Worm (Caenorhabditis elegans) whole organism, young adult: ENCODE results near the gene T10F2.2.

Experiments
- B0035.1 ChIP-seq: sonication (generic microtip); optimal IDR thresholded peaks from 2 replicates; lab custom pipeline; 2016; ENCODE audit warnings: missing genetic modification characterization, mild to moderate bottlenecking, missing compliant biosample characterization, missing genotype, missing genetic modification reagents
- B0261.1 ChIP-seq: sonication (generic microtip); optimal IDR thresholded peaks from 2 replicates; lab custom pipeline; 2016; ENCODE audit warnings: mild to moderate bottlenecking, missing genetic modification characterization, moderate library complexity, missing compliant biosample characterization
- C06A6.2 ChIP-seq: fragments of 200-800 bp; sonication (Bioruptor generic); conservative IDR thresholded peaks from 2 replicates; pipeline ENCODE4 v1.3.6; 2022; ENCODE audit warnings: missing genetic modification characterization, missing compliant biosample characterization
- C17E4.6 ChIP-seq: fragments of 200-800 bp; sonication (Bioruptor generic); IDR thresholded peaks from 2 replicates; pipeline ENCODE4 v1.3.6; 2022; ENCODE audit warnings: missing genetic modification reagents, missing genetic modification characterization, missing compliant biosample characterization
- F22D6.2 ChIP-seq: sonication (generic microtip); optimal IDR thresholded peaks from 2 replicates; lab custom pipeline; 2016; ENCODE audit warnings: mild to moderate bottlenecking, missing genetic modification characterization, missing compliant biosample characterization
- F33H1.4 ChIP-seq: fragments of 200-800 bp; sonication (Bioruptor generic); IDR thresholded peaks from 2 replicates; pipeline ENCODE4 v1.3.6; 2022; ENCODE audit warnings: missing genetic modification reagents, missing genetic modification characterization, missing compliant biosample characterization
- F39B2.1 ChIP-seq: fragments of 200-800 bp; sonication (Bioruptor generic); IDR thresholded peaks from 2 replicates; pipeline ENCODE4 v1.3.6; 2022; ENCODE audit warnings: missing genetic modification reagents, missing genetic modification characterization, missing compliant biosample characterization
- F49E8.2 ChIP-seq: sonication (generic microtip); optimal IDR thresholded peaks from 3 replicates; lab custom pipeline; 2017; ENCODE audit warnings: missing genetic modification characterization, mild to moderate bottlenecking, missing compliant biosample characterization, antibody characterized with exemption, moderate library complexity; ENCODE audit not compliant: insufficient read depth
- F55B11.4 ChIP-seq: sonication (generic microtip); optimal IDR thresholded peaks from 2 replicates; lab custom pipeline; 2016; ENCODE audit warnings: missing compliant biosample characterization, missing genetic modification characterization, borderline replicate concordance; ENCODE audit not compliant: insufficient read depth
- F57A8.1 ChIP-seq: fragments of 200-800 bp; sonication (Bioruptor generic); optimal IDR thresholded peaks from 2 replicates; lab custom pipeline; 2018; ENCODE audit warnings: mild to moderate bottlenecking, missing genetic modification characterization, moderate library complexity, missing compliant biosample characterization
- K11D2.4 ChIP-seq: fragments of 200-800 bp; sonication (Bioruptor generic); IDR thresholded peaks from 2 replicates; pipeline ENCODE4 v1.3.6; 2022; ENCODE audit warnings: missing genetic modification reagents, missing genetic modification characterization, missing compliant biosample characterization
- Y53G8AR.9 ChIP-seq: fragments of 200-800 bp; sonication (Bioruptor generic); conservative IDR thresholded peaks from 2 replicates; pipeline ENCODE4 v1.3.6; 2022; ENCODE audit warnings: missing genetic modification reagents, missing genetic modification characterization, missing compliant biosample characterization
- Y56A3A.18 ChIP-seq: fragments of 200-800 bp; sonication (Bioruptor generic); IDR thresholded peaks from 2 replicates; pipeline ENCODE4 v1.3.6; 2022; ENCODE audit warnings: missing genetic modification reagents, missing genetic modification characterization, missing compliant biosample characterization
- akir-1 ChIP-seq: fragments of 200-800 bp; sonication (Bioruptor generic); optimal IDR thresholded peaks from 2 replicates; lab custom pipeline; 2018; ENCODE audit warnings: mild to moderate bottlenecking, missing genetic modification characterization, moderate library complexity, missing compliant biosample characterization
- aptf-2 ChIP-seq: fragments of 200-800 bp; sonication (Bioruptor generic); conservative IDR thresholded peaks from 2 replicates; pipeline ENCODE4 v1.3.6; 2022; ENCODE audit warnings: missing genetic modification reagents, missing genetic modification characterization, missing compliant biosample characterization
- athp-1 ChIP-seq: sonication (generic microtip); optimal IDR thresholded peaks from 2 replicates; lab custom pipeline; 2017; ENCODE audit warnings: mild to moderate bottlenecking, missing genetic modification characterization, missing compliant biosample characterization
- attf-3 ChIP-seq: fragments of 200-800 bp; sonication (Bioruptor generic); conservative IDR thresholded peaks from 2 replicates; pipeline ENCODE4 v1.3.6; 2022; ENCODE audit warnings: missing genetic modification reagents, missing genetic modification characterization, missing compliant biosample characterization
- cebp-1 ChIP-seq, 2 experiments: fragments of 200-800 bp in 1 of 2; sonication (Bioruptor generic) in 1 of 2; sonication (generic microtip) in 1 of 2; IDR thresholded peaks in 1 of 2; optimal IDR thresholded peaks in 1 of 2; 2 replicates each; pipeline versions ENCODE4 v1.3.6 to Lab custom; 2017 to 2022; ENCODE audit warnings: missing compliant biosample characterization in 2 of 2, missing genetic modification characterization in 2 of 2, mild to moderate bottlenecking in 1 of 2, missing genetic modification reagents in 1 of 2, moderate library complexity in 1 of 2
- ceh-40 ChIP-seq: fragments of 200-800 bp; sonication (Bioruptor generic); IDR thresholded peaks from 2 replicates; pipeline ENCODE4 v1.3.6; 2022; ENCODE audit warnings: missing genetic modification characterization, missing compliant biosample characterization
- ceh-58 ChIP-seq: fragments of 200-800 bp; sonication (Bioruptor generic); IDR thresholded peaks from 2 replicates; pipeline ENCODE4 v1.3.6; 2022; ENCODE audit warnings: missing genetic modification characterization, missing compliant biosample characterization
- ceh-91 ChIP-seq: fragments of 200-800 bp; sonication (Bioruptor generic); IDR thresholded peaks from 2 replicates; pipeline ENCODE4 v1.3.6; 2022; ENCODE audit warnings: missing genetic modification reagents, missing genetic modification characterization, missing compliant biosample characterization
- egl-18 ChIP-seq: fragments of 200-800 bp; sonication (Bioruptor generic); IDR thresholded peaks from 2 replicates; pipeline ENCODE4 v1.3.6; 2022; ENCODE audit warnings: missing genetic modification reagents, missing genetic modification characterization, missing compliant biosample characterization
- egl-44 ChIP-seq: fragments of 200-800 bp; sonication (Bioruptor generic); IDR thresholded peaks from 2 replicates; pipeline ENCODE4 v1.3.6; 2022; ENCODE audit warnings: missing genetic modification reagents, missing genetic modification characterization, missing compliant biosample characterization
- ekl-4 ChIP-seq: fragments of 200-800 bp; sonication (Bioruptor generic); IDR thresholded peaks from 2 replicates; pipeline ENCODE4 v1.3.6; 2022; ENCODE audit warnings: missing genetic modification reagents, missing genetic modification characterization, missing compliant biosample characterization
- gei-17 ChIP-seq: fragments of 200-800 bp; sonication (Bioruptor generic); optimal IDR thresholded peaks from 2 replicates; lab custom pipeline; 2018; ENCODE audit warnings: mild to moderate bottlenecking, missing genetic modification characterization, missing compliant biosample characterization
- hrde-1 ChIP-seq: sonication (generic microtip); optimal IDR thresholded peaks from 2 replicates; lab custom pipeline; 2016; ENCODE audit warnings: missing genetic modification characterization, mild to moderate bottlenecking, missing compliant biosample characterization, moderate library complexity, missing genotype, missing genetic modification reagents, borderline replicate concordance
- hsf-1 ChIP-seq: fragments of 200-800 bp; sonication (Bioruptor generic); IDR thresholded peaks from 2 replicates; pipeline ENCODE4 v1.3.6; 2022; ENCODE audit warnings: missing genetic modification reagents, missing genetic modification characterization, missing compliant biosample characterization
- lag-1 ChIP-seq: fragments of 200-800 bp; sonication (Bioruptor generic); IDR thresholded peaks from 2 replicates; pipeline ENCODE4 v1.3.6; 2022; ENCODE audit warnings: missing genetic modification reagents, missing genetic modification characterization, missing compliant biosample characterization
- let-607 ChIP-seq, 2 experiments: fragments of 200-800 bp in 1 of 2; sonication (Bioruptor generic) in 1 of 2; sonication (generic microtip) in 1 of 2; optimal IDR thresholded peaks; 2 replicates each; lab custom pipeline; 2016 to 2018; ENCODE audit warnings: mild to moderate bottlenecking in 2 of 2, missing compliant biosample characterization in 2 of 2, missing genetic modification characterization in 2 of 2, moderate library complexity in 2 of 2, missing genotype in 1 of 2
- lsy-27 ChIP-seq: sonication (generic microtip); optimal IDR thresholded peaks from 2 replicates; lab custom pipeline; 2017; ENCODE audit warnings: missing genetic modification characterization, mild to moderate bottlenecking, missing compliant biosample characterization, antibody characterized with exemption, missing genotype, borderline replicate concordance; ENCODE audit not compliant: insufficient read depth
- madf-6 ChIP-seq: fragments of 200-800 bp; sonication (Bioruptor generic); IDR thresholded peaks from 2 replicates; pipeline ENCODE4 v1.3.6; 2022; ENCODE audit warnings: missing genetic modification reagents, missing genetic modification characterization, missing compliant biosample characterization
- madf-8 ChIP-seq: fragments of 200-800 bp; sonication (Bioruptor generic); conservative IDR thresholded peaks from 2 replicates; pipeline ENCODE4 v1.3.6; 2022; ENCODE audit warnings: missing genetic modification reagents, missing genetic modification characterization, missing compliant biosample characterization
- mcd-1 ChIP-seq: fragments of 200-800 bp; sonication (Bioruptor generic); IDR thresholded peaks from 2 replicates; pipeline ENCODE4 v1.3.6; 2022; ENCODE audit warnings: missing genetic modification reagents, missing genetic modification characterization, missing compliant biosample characterization
- mxl-1 ChIP-seq: sonication (generic microtip); optimal IDR thresholded peaks from 2 replicates; lab custom pipeline; 2016; ENCODE audit warnings: missing genetic modification characterization, missing compliant biosample characterization
- nfya-1 ChIP-seq: sonication (generic microtip); optimal IDR thresholded peaks from 2 replicates; lab custom pipeline; 2017; ENCODE audit warnings: antibody characterized with exemption, missing compliant biosample characterization, missing genetic modification characterization, borderline replicate concordance; ENCODE audit not compliant: insufficient read depth
- nfya-2 ChIP-seq: fragments of 200-800 bp; sonication (Bioruptor generic); IDR thresholded peaks from 2 replicates; pipeline ENCODE4 v1.3.6; 2022; ENCODE audit warnings: missing genetic modification reagents, missing genetic modification characterization, missing compliant biosample characterization
- nhr-27 ChIP-seq: fragments of 200-800 bp; sonication (Bioruptor generic); optimal IDR thresholded peaks from 2 replicates; lab custom pipeline; 2018; ENCODE audit warnings: mild to moderate bottlenecking, missing genetic modification characterization, moderate library complexity, missing compliant biosample characterization
- nhr-80 ChIP-seq: sonication (generic microtip); optimal IDR thresholded peaks from 2 replicates; lab custom pipeline; 2016; ENCODE audit warnings: missing genetic modification characterization, missing compliant biosample characterization
- sdz-38 ChIP-seq: sonication (generic microtip); optimal IDR thresholded peaks from 2 replicates; lab custom pipeline; 2016; ENCODE audit warnings: missing genotype, missing genetic modification characterization, missing compliant biosample characterization
- sptf-2 ChIP-seq: fragments of 200-800 bp; sonication (Bioruptor generic); optimal IDR thresholded peaks from 2 replicates; lab custom pipeline; 2018; ENCODE audit warnings: mild to moderate bottlenecking, missing genetic modification characterization, missing compliant biosample characterization
- tbp1 ChIP-seq: fragments of 200-800 bp; sonication (Bioruptor generic); optimal IDR thresholded peaks from 2 replicates; lab custom pipeline; 2018; ENCODE audit warnings: mild to moderate bottlenecking, missing genetic modification characterization, missing compliant biosample characterization
- unc-130 ChIP-seq: sonication (generic microtip); optimal IDR thresholded peaks from 2 replicates; lab custom pipeline; 2016; ENCODE audit warnings: missing genetic modification reagents, missing genetic modification characterization, missing compliant biosample characterization
- xnd-1 ChIP-seq: sonication (generic microtip); optimal IDR thresholded peaks from 2 replicates; lab custom pipeline; 2016; ENCODE audit warnings: missing genotype, missing genetic modification reagents, missing genetic modification characterization, missing compliant biosample characterization
- zfh-2 ChIP-seq: fragments of 200-800 bp; sonication (Bioruptor generic); conservative IDR thresholded peaks from 2 replicates; pipeline ENCODE4 v1.3.6; 2022; ENCODE audit warnings: missing genetic modification reagents, missing genetic modification characterization, missing compliant biosample characterization
- ztf-18 ChIP-seq: sonication (generic microtip); optimal IDR thresholded peaks from 2 replicates; lab custom pipeline; 2016; ENCODE audit warnings: missing genotype, mild to moderate bottlenecking, missing genetic modification characterization, missing compliant biosample characterization
- ztf-25 ChIP-seq: fragments of 200-800 bp; sonication (Bioruptor generic); IDR thresholded peaks from 2 replicates; pipeline ENCODE4 v1.3.6; 2022; ENCODE audit warnings: missing genetic modification reagents, missing genetic modification characterization, missing compliant biosample characterization
- ztf-6 ChIP-seq: fragments of 200-800 bp; sonication (Bioruptor generic); IDR thresholded peaks from 2 replicates; pipeline ENCODE4 v1.3.6; 2022; ENCODE audit warnings: missing genetic modification reagents, missing genetic modification characterization, missing compliant biosample characterization

Gene T10F2.2

DNA sequence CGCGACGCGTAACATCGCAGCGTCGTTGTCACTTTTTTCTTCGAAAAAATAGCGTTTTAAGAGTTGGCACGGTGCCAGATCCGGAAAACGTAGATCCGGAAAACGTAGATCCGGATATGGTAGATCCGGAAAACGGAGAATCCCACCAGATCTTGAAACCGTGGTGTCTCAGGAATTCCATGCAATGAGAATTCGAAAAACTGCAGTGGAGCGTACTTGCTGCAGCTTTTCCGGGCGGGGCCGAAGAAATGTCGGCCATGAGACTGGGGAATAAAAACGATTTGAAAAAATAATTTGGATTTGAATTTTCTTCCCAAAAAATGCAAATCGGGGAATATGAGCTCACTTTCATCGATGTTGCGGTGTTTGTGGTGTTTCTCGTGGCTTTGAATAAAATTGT, 7.4 kb upstream of the T10F2.2 start, which contains the start of gene K10D2.5 (continued):
- TF ChIP-seq zfh-2 (peak; percentile 88), ceh-40 (GFP tag; lab: Robert Waterston, UW) (peak; percentile 91), hrde-1 (tag; lab: Kevin White, UChicago) (peak; percentile 82), ekl-4 (GFP tag; lab: Robert Waterston, UW) (peak; percentile 95), gei-17 (GFP tag; lab: Kevin White, UChicago) (no peak), athp-1 (peak; percentile 96), nfya-1 (tag; lab: Kevin White, UChicago) (no peak), F22D6.2 (tag; lab: Kevin White, UChicago) (peak; percentile 73), C06A6.2 (GFP tag; lab: Robert Waterston, UW) (0 out of 2 replicates have a peak, but pooled peaks have one; percentile 50), mcd-1 (GFP tag; lab: Robert Waterston, UW) (peak; percentile 99), akir-1 (GFP tag; lab: Kevin White, UChicago) (peak; percentile 90), nhr-27 (tag; lab: Kevin White, UChicago) (no peak), lsy-27 (no peak), B0035.1 (tag; lab: Kevin White, UChicago) (peak; percentile 31), ceh-91 (GFP tag; lab: Robert Waterston, UW) (peak; percentile 97), C17E4.6 (peak; percentile 92), aptf-2 (GFP tag; lab: Robert Waterston, UW) (peak; percentile 98), F49E8.2 (tag; lab: Kevin White, UChicago) (peak; percentile 90), unc-130 (GFP tag; lab: Kevin White, UChicago) (peak; percentile 98), egl-44 (peak; percentile 66; the same call in 1 of the 2 replicates), K11D2.4 (GFP tag; lab: Robert Waterston, UW) (peak; percentile 94), cebp-1 (GFP tag; IDR thresholded peaks at IDR 0.05; lab: Robert Waterston, UW) (peak; percentile 90), cebp-1 (tag; optimal IDR thresholded peaks at IDR 0.05; lab: Kevin White, UChicago) (peak; percentile 81), F33H1.4 (GFP tag; lab: Robert Waterston, UW) (peak; percentile 83), ztf-18 (tag; lab: Kevin White, UChicago) (peak; percentile 82), Y53G8AR.9 (GFP tag; lab: Robert Waterston, UW) (peak; percentile 92), nhr-80 (tag; lab: Kevin White, UChicago) (peak; percentile 80), mxl-1 (tag; lab: Kevin White, UChicago) (peak; percentile 27), let-607 (tag; optimal IDR thresholded peaks at IDR 0.05; lab: Kevin White, UChicago) (peak; percentile 20 to 65), madf-6 (peak; percentile 88), nfya-2 (GFP tag; lab: Robert Waterston, UW) (no peak), F39B2.1 (GFP tag; lab: Robert Waterston, UW) (peak; percentile 77; the same call in 1 of the 2 replicates), lag-1 (GFP tag; lab: Robert Waterston, UW) (0 out of 2 replicates have a peak, but pooled peaks have one; percentile 24), sptf-2 (GFP tag; lab: Kevin White, UChicago) (peak; percentile 66), F55B11.4 (tag; lab: Kevin White, UChicago) (no peak), hsf-1 (GFP tag; lab: Robert Waterston, UW) (peak; percentile 87), Y56A3A.18 (GFP tag; lab: Robert Waterston, UW) (no peak), ztf-25 (peak; percentile 100), sdz-38 (tag; lab: Kevin White, UChicago) (no peak), attf-3 (GFP tag; lab: Robert Waterston, UW) (peak; percentile 85), ceh-58 (GFP tag; lab: Robert Waterston, UW) (no peak), F57A8.1 (peak; percentile 65), ztf-6 (GFP tag; lab: Robert Waterston, UW) (peak; percentile 94), madf-8 (GFP tag; lab: Robert Waterston, UW) (peak; percentile 77), egl-18 (no peak), tbp1 (GFP tag; lab: Kevin White, UChicago) (peak; percentile 73), B0261.1 (tag; lab: Kevin White, UChicago) (peak; percentile 11), xnd-1 (peak; percentile 27)
